Fruit fly (Drosophila melanogaster) whole organism, adult: ENCODE results near the gene Cpr78Cb.

Experiments used
- CG11617 ChIP-seq: fragments of 200-800 bp; sonication (Bioruptor generic); optimal IDR thresholded peaks from 2 replicates; lab custom pipeline; 2017; ENCODE audit warnings: mild to moderate bottlenecking, missing biosample characterization, missing genetic modification reagents, missing genetic modification characterization
- CG12768 ChIP-seq: fragments of 200-800 bp; sonication (Bioruptor generic); optimal IDR thresholded peaks from 2 replicates; lab custom pipeline; 2017; ENCODE audit warnings: missing biosample characterization, missing genetic modification characterization, mild to moderate bottlenecking, moderate library complexity, missing genetic modification reagents
- CG14711 ChIP-seq: fragments of 200-800 bp; sonication (Bioruptor generic); optimal IDR thresholded peaks from 2 replicates; lab custom pipeline; 2018; ENCODE audit warnings: missing biosample characterization, mild to moderate bottlenecking, missing genetic modification characterization, moderate library complexity
- CG1620 ChIP-seq: fragments of 200-800 bp; sonication (Bioruptor generic); optimal IDR thresholded peaks from 2 replicates; lab custom pipeline; 2016; ENCODE audit warnings: missing biosample characterization, missing genetic modification characterization
- CG33017 ChIP-seq: fragments of 200-800 bp; sonication (Bioruptor generic); optimal IDR thresholded peaks from 2 replicates; lab custom pipeline; 2018; ENCODE audit warnings: missing biosample characterization, mild to moderate bottlenecking, missing genetic modification characterization, moderate library complexity
- CG5204 ChIP-seq: fragments of 200-800 bp; sonication (Bioruptor generic); optimal IDR thresholded peaks from 2 replicates; lab custom pipeline; 2016; ENCODE audit warnings: missing biosample characterization, missing genetic modification characterization
- CG7045 ChIP-seq: fragments of 200-800 bp; sonication (Bioruptor generic); optimal IDR thresholded peaks from 2 replicates; lab custom pipeline; 2017; ENCODE audit warnings: missing biosample characterization, mild to moderate bottlenecking, missing genetic modification characterization
- CG7101 ChIP-seq: fragments of 200-800 bp; sonication (Bioruptor generic); optimal IDR thresholded peaks from 2 replicates; lab custom pipeline; 2018; ENCODE audit warnings: missing biosample characterization, mild to moderate bottlenecking, missing genetic modification characterization, moderate library complexity
- Clk ChIP-seq: fragments of 200-800 bp; sonication (Bioruptor generic); optimal IDR thresholded peaks from 2 replicates; lab custom pipeline; 2017; ENCODE audit warnings: missing biosample characterization, missing genetic modification characterization
- Crg-1 ChIP-seq: fragments of 200-800 bp; sonication (Bioruptor generic); optimal IDR thresholded peaks from 2 replicates; lab custom pipeline; 2016; ENCODE audit warnings: missing biosample characterization, missing genetic modification characterization
- Hr96 ChIP-seq: fragments of 200-800 bp; sonication (Bioruptor generic); optimal IDR thresholded peaks from 2 replicates; lab custom pipeline; 2016; ENCODE audit warnings: missing biosample characterization, missing genetic modification characterization
- Mnt ChIP-seq: fragments of 200-800 bp; sonication (Bioruptor generic); optimal IDR thresholded peaks from 2 replicates; lab custom pipeline; 2016; ENCODE audit warnings: missing biosample characterization, mild to moderate bottlenecking, missing genetic modification characterization
- bab1 ChIP-seq: fragments of 200-800 bp; sonication (Bioruptor generic); optimal IDR thresholded peaks from 3 replicates; lab custom pipeline; 2019; ENCODE audit warnings: missing biosample characterization, mild to moderate bottlenecking, missing genetic modification characterization, moderate library complexity
- cic ChIP-seq: fragments of 200-800 bp; sonication (Bioruptor generic); optimal IDR thresholded peaks from 2 replicates; lab custom pipeline; 2017; ENCODE audit warnings: missing biosample characterization, mild to moderate bottlenecking, missing genetic modification characterization, moderate library complexity
- cnc ChIP-seq, 2 experiments: fragments of >200 bp; optimal IDR thresholded peaks; 2 replicates each; lab custom pipeline; 2017
- kay ChIP-seq: fragments of 200-800 bp; sonication (Bioruptor generic); peaks from one replicate; lab custom pipeline; 2016; ENCODE audit warnings: missing biosample characterization, missing genetic modification characterization, borderline replicate concordance
- ovo ChIP-seq: fragments of 200-800 bp; sonication (Bioruptor generic); optimal IDR thresholded peaks from 2 replicates; lab custom pipeline; 2016; ENCODE audit warnings: missing biosample characterization, missing genetic modification characterization
- pad ChIP-seq: fragments of 200-800 bp; sonication (Bioruptor generic); optimal IDR thresholded peaks from 3 replicates; lab custom pipeline; 2017; ENCODE audit warnings: missing biosample characterization, missing genetic modification characterization, mild to moderate bottlenecking, moderate library complexity, missing genetic modification reagents
- tj ChIP-seq: fragments of 200-800 bp; sonication (Bioruptor generic); optimal IDR thresholded peaks from 3 replicates; lab custom pipeline; 2017; ENCODE audit warnings: missing biosample characterization, mild to moderate bottlenecking, missing genetic modification characterization, moderate library complexity
- toe ChIP-seq: fragments of 200-800 bp; sonication (Bioruptor generic); optimal IDR thresholded peaks from 2 replicates; lab custom pipeline; 2016; ENCODE audit warnings: missing biosample characterization, missing genetic modification characterization

Cpr78Cb gene

DNA sequence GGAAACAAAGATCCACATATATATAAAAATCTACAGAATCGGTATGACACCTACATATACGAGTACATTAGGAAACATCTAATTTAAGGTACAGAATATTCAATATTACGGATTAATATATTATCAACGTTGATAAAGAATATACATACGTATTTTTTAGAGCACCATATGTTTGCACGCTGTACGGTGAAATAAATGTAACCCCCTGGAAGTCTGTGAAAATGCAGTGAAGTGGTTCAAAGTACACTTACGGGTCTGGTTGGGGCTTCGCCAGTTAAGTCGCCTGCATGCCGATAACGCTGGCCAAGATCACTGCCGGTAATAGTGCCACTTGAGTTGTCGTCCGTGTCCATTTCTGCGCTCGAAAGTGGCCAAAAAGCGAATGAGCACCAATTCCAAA lies 9.4 kb downstream of the Cpr78Cb start:
- no peak for TF ChIP-seq CG14711 (tag; lab: Kevin White, UChicago)
- TF ChIP-seq ovo (GFP tag; lab: Kevin White, UChicago) = no peak
- no peak for TF ChIP-seq Crg-1 (GFP tag; lab: Kevin White, UChicago)
- TF ChIP-seq CG12768 (GFP tag; lab: Kevin White, UChicago) = peak; percentile 42
- TF ChIP-seq Mnt (GFP tag; lab: Kevin White, UChicago) = no peak
- TF ChIP-seq cnc (optimal IDR thresholded peaks at IDR 0.05; lab: Kevin White, UChicago) = no peak
- TF ChIP-seq pad (GFP tag; lab: Kevin White, UChicago) = no peak
- no peak for TF ChIP-seq CG33017 (tag; lab: Kevin White, UChicago)
- no peak for TF ChIP-seq Hr96 (GFP tag; lab: Kevin White, UChicago)
- no peak for TF ChIP-seq tj (GFP tag; lab: Kevin White, UChicago)
- TF ChIP-seq kay = peak; percentile 91
- no peak for TF ChIP-seq Clk (GFP tag; lab: Kevin White, UChicago)
- TF ChIP-seq CG7045 (GFP tag; lab: Kevin White, UChicago) = no peak
- no peak for TF ChIP-seq CG11617 (GFP tag; lab: Kevin White, UChicago)
- TF ChIP-seq CG5204 (GFP tag; lab: Kevin White, UChicago) = no peak

DNA sequence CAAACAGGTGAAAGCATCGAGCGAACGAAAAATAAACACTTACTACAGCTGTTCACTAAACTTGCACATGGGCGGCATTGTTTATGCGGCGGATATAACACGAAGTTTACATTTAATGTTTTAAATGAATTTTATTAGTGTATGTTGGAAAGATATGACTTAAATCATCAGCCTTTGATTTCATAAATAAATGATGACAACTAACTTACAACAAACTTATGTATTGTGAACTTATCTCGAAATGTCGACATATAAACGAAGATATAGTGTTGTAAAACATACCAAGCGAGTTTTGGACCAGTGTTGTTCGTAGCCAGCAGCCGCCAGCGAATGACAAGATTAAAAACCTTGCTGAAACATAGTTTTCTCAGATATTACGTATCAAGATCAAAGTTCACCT lies 10.1 kb downstream of the Cpr78Cb start, which contains the start of the genes CG11309 and CG7632:
TSS of gene CG11309 (minus strand) at position 259 of the 400 bp plus-strand sequence.
TSS of gene CG7632 (plus strand) at position 298 of the 400 bp plus-strand sequence.
- TF ChIP-seq ovo (GFP tag; lab: Kevin White, UChicago) (peak; percentile 98), cic (GFP tag; lab: Kevin White, UChicago) (peak; percentile 96), Crg-1 (GFP tag; lab: Kevin White, UChicago) (peak; percentile 99), toe (GFP tag; lab: Kevin White, UChicago) (peak; percentile 99), CG1620 (GFP tag; lab: Kevin White, UChicago) (peak; percentile 99), bab1 (GFP tag; lab: Kevin White, UChicago) (peak; percentile 100), tj (GFP tag; lab: Kevin White, UChicago) (peak; percentile 96), cnc (optimal IDR thresholded peaks at IDR 0.05; lab: Kevin White, UChicago) (no peak), Clk (GFP tag; lab: Kevin White, UChicago) (peak; percentile 98), pad (GFP tag; lab: Kevin White, UChicago) (peak; percentile 96), Hr96 (GFP tag; lab: Kevin White, UChicago) (peak; percentile 99), kay (peak; percentile 98), Mnt (GFP tag; lab: Kevin White, UChicago) (peak; percentile 99), CG5204 (GFP tag; lab: Kevin White, UChicago) (peak; percentile 99), CG11617 (GFP tag; lab: Kevin White, UChicago) (peak; percentile 100), CG7101 (peak; percentile 100), CG14711 (tag; lab: Kevin White, UChicago) (peak; percentile 99), CG12768 (GFP tag; lab: Kevin White, UChicago) (peak; percentile 100), CG33017 (tag; lab: Kevin White, UChicago) (peak; percentile 100), CG7045 (GFP tag; lab: Kevin White, UChicago) (peak; percentile 100)

DNA sequence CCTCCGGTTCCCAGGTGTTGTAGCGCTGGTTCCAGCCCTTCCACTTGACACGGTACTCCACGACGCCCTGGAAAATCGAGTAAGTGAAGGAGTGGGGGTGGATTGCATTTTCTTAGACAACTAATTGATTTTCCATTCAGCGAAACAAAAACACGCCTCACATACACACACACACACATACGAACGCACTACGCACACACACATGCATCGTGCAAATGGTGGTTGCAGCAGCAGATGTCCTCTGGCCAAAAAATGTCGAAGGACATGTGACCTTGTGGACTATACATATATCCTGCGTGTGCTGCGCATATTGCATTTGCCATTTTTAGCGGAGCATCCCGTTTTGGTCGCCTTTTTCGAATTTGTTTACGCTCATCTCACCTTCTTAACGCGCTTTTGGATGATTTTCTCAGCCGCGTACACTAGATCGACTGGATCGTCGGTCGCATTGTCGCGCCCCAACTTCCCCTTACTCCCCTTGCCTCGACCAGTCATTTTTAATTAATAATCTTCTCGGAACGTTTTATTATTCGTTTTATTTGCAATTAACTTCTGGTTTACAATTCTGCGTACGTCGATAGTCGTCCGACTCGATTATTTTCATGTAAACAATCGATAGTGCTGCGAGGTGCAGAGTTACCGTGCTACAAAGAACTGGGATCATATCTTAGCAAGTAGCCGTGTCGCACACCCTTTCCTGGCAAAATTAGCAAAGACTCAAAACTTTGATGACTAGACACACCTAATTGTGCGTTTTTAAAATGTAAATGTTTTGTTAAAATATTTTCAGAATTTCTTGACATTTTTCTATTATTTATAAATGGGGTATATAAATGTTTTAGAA lies 23.3 kb downstream of the Cpr78Cb start, which contains the start of gene Pc:
TSS of gene Pc (minus strand) at position 605 of the 844 bp plus-strand sequence.
- TF ChIP-seq CG5204 (GFP tag; lab: Kevin White, UChicago) (no peak), tj (GFP tag; lab: Kevin White, UChicago) (peak; percentile 70), cic (GFP tag; lab: Kevin White, UChicago) (peak; percentile 3), kay (peak; percentile 88), CG7101 (no peak), ovo (GFP tag; lab: Kevin White, UChicago) (no peak), Mnt (GFP tag; lab: Kevin White, UChicago) (peak; percentile 54), CG12768 (GFP tag; lab: Kevin White, UChicago) (no peak), pad (GFP tag; lab: Kevin White, UChicago) (no peak), toe (GFP tag; lab: Kevin White, UChicago) (peak; percentile 15), Crg-1 (GFP tag; lab: Kevin White, UChicago) (no peak), CG7045 (GFP tag; lab: Kevin White, UChicago) (no peak), CG14711 (tag; lab: Kevin White, UChicago) (peak; percentile 86), CG1620 (GFP tag; lab: Kevin White, UChicago) (peak; percentile 21), cnc (optimal IDR thresholded peaks at IDR 0.05; lab: Kevin White, UChicago) (no peak), Clk (GFP tag; lab: Kevin White, UChicago) (no peak), CG11617 (GFP tag; lab: Kevin White, UChicago) (no peak), CG33017 (tag; lab: Kevin White, UChicago) (no peak), bab1 (GFP tag; lab: Kevin White, UChicago) (peak; percentile 60), Hr96 (GFP tag; lab: Kevin White, UChicago) (no peak)

DNA sequence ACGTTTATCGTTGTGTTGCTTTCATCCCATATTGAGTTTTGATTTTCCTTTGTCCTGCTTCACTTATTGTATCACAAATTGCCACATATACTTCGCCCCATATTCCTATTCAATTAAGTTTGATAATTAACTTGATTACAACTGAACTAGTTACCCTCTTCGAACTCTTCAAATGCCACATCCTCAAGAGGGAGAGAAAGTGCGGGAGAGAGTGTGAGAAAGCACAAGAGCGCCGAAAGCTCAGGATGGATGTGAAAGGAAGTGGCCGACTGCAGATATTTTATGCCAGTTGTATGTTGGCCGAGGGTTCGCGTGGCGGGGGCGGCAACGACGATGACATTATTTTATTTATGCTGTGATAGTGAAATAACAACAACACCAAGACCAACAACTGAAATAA lies 24.2 kb downstream of the Cpr78Cb start, which contains the start of gene Rab26:
TSS of gene Rab26 (plus strand) at position 301 of the 400 bp plus-strand sequence.
- TF ChIP-seq Mnt (GFP tag; lab: Kevin White, UChicago) (no peak), toe (GFP tag; lab: Kevin White, UChicago) (no peak), CG33017 (tag; lab: Kevin White, UChicago) (no peak), CG5204 (GFP tag; lab: Kevin White, UChicago) (no peak), Crg-1 (GFP tag; lab: Kevin White, UChicago) (no peak), Hr96 (GFP tag; lab: Kevin White, UChicago) (no peak)
